Worm (Caenorhabditis elegans): ENCODE measurements around the gene ymel-1.

DNA sequence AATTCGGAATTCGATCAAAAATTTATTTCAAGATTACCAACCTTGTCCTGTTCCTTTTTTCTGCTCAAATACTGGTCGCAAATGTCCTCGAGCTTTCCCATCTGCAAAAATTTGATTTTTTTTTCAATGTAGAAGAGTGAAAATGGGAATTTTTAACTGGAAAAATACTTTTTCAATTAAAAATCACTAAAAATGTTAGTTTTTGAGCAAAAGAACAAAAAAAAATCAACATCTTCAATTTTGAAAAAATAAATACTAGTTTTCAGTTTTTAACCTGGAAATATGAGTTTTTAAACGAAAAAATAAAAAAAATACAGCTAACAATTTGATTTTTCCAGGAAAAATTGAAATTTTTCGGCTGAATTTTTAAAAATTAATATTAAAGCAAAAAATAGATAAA is 11.9 kb downstream of the ymel-1 start, which contains the start of gene prp-3:
- TF ChIP-seq lir-3 (tag; optimal IDR thresholded peaks at IDR 0.05) (no peak), nhr-11 (tag; optimal IDR thresholded peaks at IDR 0.05) (no peak), pqm-1 (tag; optimal IDR thresholded peaks at IDR 0.05) (no peak), lin-13 (GFP tag; optimal IDR thresholded peaks at IDR 0.05) (no peak), ceh-28 (tag; optimal IDR thresholded peaks at IDR 0.05) (no peak), snpc-4 (tag; optimal IDR thresholded peaks at IDR 0.05) (no peak), skn-1 (tag; optimal IDR thresholded peaks at IDR 0.05) (no peak), lin-29 (GFP tag; IDR thresholded peaks at IDR 0.05) (no peak), ztf-11 (tag; optimal IDR thresholded peaks at IDR 0.05) (no peak)

Measured in whole organism, L4 larva.